Worm (Caenorhabditis elegans) whole organism, L3 larva: Measurements from ENCODE around the gene Y32B12B.4.

Experiments
- elt-3 ChIP-seq, 3 experiments: fragments of 150-350 bp in 1 of 3; sonication (generic microtip) in 2 of 3; optimal IDR thresholded peaks; 2 replicates in 2 of 3; 4 replicates in 1 of 3; lab custom pipeline; 2014 to 2017; ENCODE audit warnings: missing biosample characterization in 3 of 3, missing genetic modification characterization in 3 of 3
- fkh-10 ChIP-seq: sonication (generic microtip); optimal IDR thresholded peaks from 2 replicates; lab custom pipeline; 2017; ENCODE audit warnings: missing biosample characterization, missing genetic modification reagents, missing genetic modification characterization
- jun-1 ChIP-seq: fragments of 150-350 bp; optimal IDR thresholded peaks from 2 replicates; lab custom pipeline; 2014; ENCODE audit warnings: missing biosample characterization, missing genetic modification reagents, missing genetic modification characterization
- lin-15B ChIP-seq: fragments of 150-350 bp; optimal IDR thresholded peaks from 2 replicates; lab custom pipeline; 2014; ENCODE audit warnings: missing biosample characterization, missing genetic modification characterization
- mml-1 ChIP-seq: fragments of 150-350 bp; sonication (generic microtip); optimal IDR thresholded peaks from 3 replicates; lab custom pipeline; 2014; ENCODE audit warnings: missing biosample characterization, missing genetic modification characterization
- nhr-11 ChIP-seq: fragments of 150-350 bp; optimal IDR thresholded peaks from 2 replicates; lab custom pipeline; 2014; ENCODE audit warnings: missing biosample characterization, missing genetic modification characterization
- nhr-25 ChIP-seq: sonication (generic microtip); optimal IDR thresholded peaks from 2 replicates; lab custom pipeline; 2017; ENCODE audit warnings: missing biosample characterization, missing genetic modification characterization
- unc-39 ChIP-seq: sonication (generic microtip); optimal IDR thresholded peaks from 4 replicates; lab custom pipeline; 2017; ENCODE audit warnings: missing biosample characterization, missing genetic modification characterization
- unc-62 ChIP-seq: fragments of 150-350 bp; sonication (generic microtip); optimal IDR thresholded peaks from 4 replicates; lab custom pipeline; 2014; ENCODE audit warnings: missing biosample characterization, missing genetic modification reagents, missing genetic modification characterization
- ztf-11 ChIP-seq: fragments of 150-350 bp; optimal IDR thresholded peaks from 2 replicates; lab custom pipeline; 2014; ENCODE audit warnings: missing biosample characterization, missing genetic modification characterization

ce11 chrV:16588428-16588827, 35.3 kb downstream of the Y32B12B.4 start, which contains the start of gene srw-73:
- no peak for TF ChIP-seq unc-62
- no peak for TF ChIP-seq fkh-10 (GFP tag; lab: Kevin White, UChicago)
- TF ChIP-seq ztf-11 (tag; lab: Kevin White, UChicago): no peak
- no peak for TF ChIP-seq nhr-11 (tag; lab: Kevin White, UChicago)
- no peak for TF ChIP-seq nhr-25 (tag; lab: Kevin White, UChicago)
- no peak for TF ChIP-seq jun-1 (tag; lab: Kevin White, UChicago)
- TF ChIP-seq lin-15B (tag; lab: Kevin White, UChicago): no peak
- TF ChIP-seq mml-1: no peak
- TF ChIP-seq elt-3 (tag; optimal IDR thresholded peaks at IDR 0.05; lab: Kevin White, UChicago): no peak
- TF ChIP-seq unc-39 (tag; lab: Kevin White, UChicago): no peak
